Worm (Caenorhabditis elegans): ENCODE data around the gene anat-1.

- TF ChIP-seq lin-26 (GFP tag; IDR thresholded peaks at IDR 0.05) (no peak), unc-62 (GFP tag; optimal IDR thresholded peaks at IDR 0.05) (no peak), unc-130 (GFP tag; optimal IDR thresholded peaks at IDR 0.05) (no peak), F55B11.4 (tag; optimal IDR thresholded peaks at IDR 0.05; ENCODE audit: borderline replicate concordance, insufficient read depth) (no peak), snpc-1.3 (tag; optimal IDR thresholded peaks at IDR 0.05; ENCODE audit: insufficient read depth) (no peak)
Measured at ce11 chrIV:6818369-6818768, 47.7 kb downstream of the anat-1 start, which contains the start of gene C17H12.8.

Measured in whole organism, young adult.